Worm (Caenorhabditis elegans) whole organism, L3 larva: Measurements from ENCODE around the gene acs-17.

ENCODE experiments used
- ceh-9 ChIP-seq: sonication (generic microtip); optimal IDR thresholded peaks from 2 replicates; lab custom pipeline; 2018; ENCODE audit warnings: missing biosample characterization, missing genetic modification characterization
- egl-27 ChIP-seq: sonication (generic microtip); optimal IDR thresholded peaks from 4 replicates; lab custom pipeline; 2017; ENCODE audit warnings: missing biosample characterization, missing genetic modification reagents, missing genetic modification characterization
- nhr-11 ChIP-seq: fragments of 150-350 bp; optimal IDR thresholded peaks from 2 replicates; lab custom pipeline; 2014; ENCODE audit warnings: missing biosample characterization, missing genetic modification characterization
- pha-4 ChIP-seq: fragments of 150-350 bp; optimal IDR thresholded peaks from 2 replicates; lab custom pipeline; 2014; ENCODE audit warnings: missing biosample characterization, missing genetic modification reagents, missing genetic modification characterization
- unc-39 ChIP-seq: sonication (generic microtip); optimal IDR thresholded peaks from 4 replicates; lab custom pipeline; 2017; ENCODE audit warnings: missing biosample characterization, missing genetic modification characterization
- unc-62 ChIP-seq: fragments of 150-350 bp; sonication (generic microtip); optimal IDR thresholded peaks from 4 replicates; lab custom pipeline; 2014; ENCODE audit warnings: missing biosample characterization, missing genetic modification reagents, missing genetic modification characterization
- ztf-4 ChIP-seq: fragments of 150-350 bp; optimal IDR thresholded peaks from 2 replicates; lab custom pipeline; 2014; ENCODE audit warnings: missing biosample characterization, missing genetic modification characterization

- TF ChIP-seq unc-39 (tag; lab: Kevin White, UChicago) (no peak), egl-27 (tag; lab: Kevin White, UChicago) (no peak), ztf-4 (tag; lab: Kevin White, UChicago) (no peak), ceh-9 (tag; lab: Kevin White, UChicago) (no peak), nhr-11 (tag; lab: Kevin White, UChicago) (no peak), unc-62 (GFP tag; lab: Kevin White, UChicago) (no peak), pha-4 (no peak)
Measured at ce11 chrX:5977754-5978153, 33.4 kb upstream of the acs-17 start, which contains the start of gene kin-2.
